Worm (Caenorhabditis elegans): ENCODE measurements around the gene pbs-1.

Gene pbs-1

ce11 chrIV:1709695-1710315, at the start of gene pbs-1, which contains the start of gene K08D12.3:
TSS of gene pbs-1 (minus strand) at chrIV:1709745.
TSS of gene K08D12.3 (plus strand) at chrIV:1710265.
- no peak for TF ChIP-seq pes-1 (GFP tag; IDR thresholded peaks at IDR 0.05)
- TF ChIP-seq ama-1 (optimal IDR thresholded peaks at IDR 0.05) = no peak
- TF ChIP-seq ceh-13 (GFP tag; optimal IDR thresholded peaks at IDR 0.05) = no peak
- TF ChIP-seq hmbx-1 (tag; optimal IDR thresholded peaks at IDR 0.05) = no peak
- TF ChIP-seq tbx-37 (GFP tag; conservative IDR thresholded peaks at IDR 0.05) = no peak

- TF ChIP-seq ets-7 (tag; optimal IDR thresholded peaks at IDR 0.05) = no peak
- no peak for TF ChIP-seq pes-1 (GFP tag; IDR thresholded peaks at IDR 0.05)
- TF ChIP-seq aly-1 (tag; optimal IDR thresholded peaks at IDR 0.05) = no peak
- TF ChIP-seq ceh-13 (GFP tag; optimal IDR thresholded peaks at IDR 0.05) = no peak
- no peak for TF ChIP-seq F13C5.2 (tag; optimal IDR thresholded peaks at IDR 0.05)
- no peak for TF ChIP-seq hmg-4 (GFP tag; optimal IDR thresholded peaks at IDR 0.05)
- no peak for TF ChIP-seq hnd-1 (tag; optimal IDR thresholded peaks at IDR 0.05)
These were observed 49.0 kb upstream of the pbs-1 start for ce11 chrIV:1758595-1758994.

DNA sequence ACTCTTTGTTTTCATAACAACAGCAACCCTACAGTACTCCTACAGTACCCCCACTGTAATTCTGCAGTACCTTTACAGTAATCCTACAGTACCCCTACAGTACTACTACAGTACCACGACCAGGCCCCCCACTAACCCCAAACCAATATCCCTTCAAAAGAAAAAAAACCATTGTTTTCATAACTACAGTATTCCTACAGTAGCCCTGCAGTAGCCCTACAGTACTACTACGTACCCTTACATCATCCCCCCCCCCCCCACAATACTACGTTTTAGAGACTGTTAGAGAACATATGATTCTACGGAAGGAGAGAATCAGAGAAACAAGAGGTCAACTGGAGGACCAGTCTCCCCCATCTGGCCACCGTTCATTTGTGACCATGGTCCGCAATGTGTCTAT, 43.9 kb upstream of the pbs-1 start, which contains the start of gene Y41D4A.3:
Gene Y41D4A.3 (plus strand): TSS at position 301 of the 400 bp plus-strand sequence.
- TF ChIP-seq pes-1 (GFP tag; IDR thresholded peaks at IDR 0.05) (no peak), ceh-36 (tag; optimal IDR thresholded peaks at IDR 0.05) (no peak), ets-7 (tag; optimal IDR thresholded peaks at IDR 0.05) (no peak), F13C5.2 (tag; optimal IDR thresholded peaks at IDR 0.05) (no peak), hmg-4 (GFP tag; optimal IDR thresholded peaks at IDR 0.05) (no peak), ama-1 (optimal IDR thresholded peaks at IDR 0.05) (no peak), ceh-13 (GFP tag; optimal IDR thresholded peaks at IDR 0.05) (no peak), tra-4 (tag; optimal IDR thresholded peaks at IDR 0.05) (no peak), tbx-11 (GFP tag; IDR thresholded peaks at IDR 0.05) (no peak), scrt-1 (GFP tag; IDR thresholded peaks at IDR 0.05) (no peak), aly-1 (tag; optimal IDR thresholded peaks at IDR 0.05) (no peak), B0310.2 (tag; optimal IDR thresholded peaks at IDR 0.05) (no peak)

DNA sequence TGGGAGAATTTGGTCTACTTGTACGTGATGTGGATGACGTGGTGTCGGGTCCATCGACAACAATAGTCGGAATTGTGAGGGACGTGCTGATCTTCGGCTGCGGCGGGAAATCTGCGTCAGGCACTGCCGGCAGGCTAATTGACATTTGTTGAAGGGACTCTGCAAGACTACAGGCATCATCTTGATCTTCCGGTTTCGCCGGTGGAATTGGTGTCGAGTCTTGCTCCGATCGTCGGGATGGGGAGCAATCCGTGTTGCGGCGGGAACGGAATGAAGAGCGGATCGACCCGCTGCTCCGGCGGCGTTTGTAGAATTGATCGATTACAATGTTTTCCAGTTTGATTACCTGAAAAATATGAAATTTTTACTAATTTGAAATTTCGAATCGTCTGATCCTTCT, 42.9 kb upstream of the pbs-1 start:
- TF ChIP-seq flt-1 (GFP tag; IDR thresholded peaks at IDR 0.05) = no peak

DNA sequence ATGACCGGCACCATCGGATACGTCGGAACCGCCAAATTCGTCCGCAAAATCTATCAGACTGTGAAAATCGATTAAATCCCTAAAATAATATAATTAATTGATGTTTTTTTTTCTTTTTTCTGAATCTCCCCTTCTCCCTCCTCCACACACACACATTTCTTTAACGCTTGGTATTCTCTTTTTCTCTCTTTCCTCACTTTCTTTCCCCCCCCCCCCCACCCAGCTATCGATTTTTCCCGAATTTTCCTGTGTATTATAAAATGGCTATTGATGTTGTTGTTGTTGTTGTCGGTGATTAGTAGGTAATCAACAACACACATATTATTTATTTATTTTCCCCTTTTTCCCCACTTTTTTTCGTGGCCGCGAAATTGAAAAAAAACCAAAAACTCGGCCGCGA, 41.7 kb upstream of the pbs-1 start:
- TF ChIP-seq sea-1 (GFP tag; conservative IDR thresholded peaks at IDR 0.05) (no peak), hnd-1 (tag; optimal IDR thresholded peaks at IDR 0.05) (no peak), ama-1 (optimal IDR thresholded peaks at IDR 0.05) (no peak), hmg-4 (GFP tag; optimal IDR thresholded peaks at IDR 0.05) (no peak), hmbx-1 (tag; optimal IDR thresholded peaks at IDR 0.05) (no peak), B0310.2 (tag; optimal IDR thresholded peaks at IDR 0.05) (no peak)

- peak; percentile 86 for TF ChIP-seq ets-7 (tag; optimal IDR thresholded peaks at IDR 0.05)
- peak; percentile 65 for TF ChIP-seq tbx-37 (GFP tag; conservative IDR thresholded peaks at IDR 0.05)
- TF ChIP-seq tra-4 (tag; optimal IDR thresholded peaks at IDR 0.05) = no peak
- TF ChIP-seq sea-1 (GFP tag; conservative IDR thresholded peaks at IDR 0.05) = no peak
- 0 out of 2 replicates have a peak, but pooled peaks have one; percentile 20 for TF ChIP-seq tbx-11 (GFP tag; IDR thresholded peaks at IDR 0.05)
- peak; percentile 41 for TF ChIP-seq hmg-4 (GFP tag; optimal IDR thresholded peaks at IDR 0.05)
- TF ChIP-seq flt-1 (GFP tag; IDR thresholded peaks at IDR 0.05) = no peak
- TF ChIP-seq aly-1 (tag; optimal IDR thresholded peaks at IDR 0.05) = no peak
- no peak for TF ChIP-seq B0310.2 (tag; optimal IDR thresholded peaks at IDR 0.05)
- peak; percentile 30 for TF ChIP-seq ceh-13 (GFP tag; optimal IDR thresholded peaks at IDR 0.05)
- TF ChIP-seq pes-1 (GFP tag; IDR thresholded peaks at IDR 0.05) = peak; percentile 65
- no peak for TF ChIP-seq scrt-1 (GFP tag; IDR thresholded peaks at IDR 0.05)
- TF ChIP-seq ama-1 (optimal IDR thresholded peaks at IDR 0.05) = no peak
- TF ChIP-seq hnd-1 (tag; optimal IDR thresholded peaks at IDR 0.05) = peak; percentile 44
- peak; percentile 53 for TF ChIP-seq hmbx-1 (tag; optimal IDR thresholded peaks at IDR 0.05)
- peak; percentile 65 for TF ChIP-seq F13C5.2 (tag; optimal IDR thresholded peaks at IDR 0.05)
- no peak for TF ChIP-seq ceh-36 (tag; optimal IDR thresholded peaks at IDR 0.05)
These were observed 36.0 kb upstream of the pbs-1 start, which contains the start of the genes Y41D4A.6 and Y41D4A.4 for ce11 chrIV:1745453-1746051. TSS of gene Y41D4A.6 (minus strand) at chrIV:1745503. TSS of gene Y41D4A.4 (plus strand) at chrIV:1746001.

- no peak for TF ChIP-seq tra-4 (tag; optimal IDR thresholded peaks at IDR 0.05)
- no peak for TF ChIP-seq tbx-11 (GFP tag; IDR thresholded peaks at IDR 0.05)
- no peak for TF ChIP-seq F13C5.2 (tag; optimal IDR thresholded peaks at IDR 0.05)
- TF ChIP-seq aly-1 (tag; optimal IDR thresholded peaks at IDR 0.05) = no peak
- no peak for TF ChIP-seq sea-1 (GFP tag; conservative IDR thresholded peaks at IDR 0.05)
- TF ChIP-seq flt-1 (GFP tag; IDR thresholded peaks at IDR 0.05) = no peak
- no peak for TF ChIP-seq ama-1 (optimal IDR thresholded peaks at IDR 0.05)
- TF ChIP-seq B0310.2 (tag; optimal IDR thresholded peaks at IDR 0.05) = no peak
- TF ChIP-seq scrt-1 (GFP tag; IDR thresholded peaks at IDR 0.05) = no peak
- no peak for TF ChIP-seq ets-7 (tag; optimal IDR thresholded peaks at IDR 0.05)
- TF ChIP-seq ceh-36 (tag; optimal IDR thresholded peaks at IDR 0.05) = no peak
- no peak for TF ChIP-seq hnd-1 (tag; optimal IDR thresholded peaks at IDR 0.05)
- TF ChIP-seq hmg-4 (GFP tag; optimal IDR thresholded peaks at IDR 0.05) = no peak
- no peak for TF ChIP-seq ceh-13 (GFP tag; optimal IDR thresholded peaks at IDR 0.05)
- no peak for TF ChIP-seq tbx-37 (GFP tag; conservative IDR thresholded peaks at IDR 0.05)
- no peak for TF ChIP-seq hmbx-1 (tag; optimal IDR thresholded peaks at IDR 0.05)
- TF ChIP-seq pes-1 (GFP tag; IDR thresholded peaks at IDR 0.05) = no peak
These were observed 30.8 kb upstream of the pbs-1 start, which contains the start of gene ptpn-22 for ce11 chrIV:1740105-1741023. TSS of gene ptpn-22 (minus strand) at chrIV:1740262.
